Fruit fly (Drosophila melanogaster) whole organism, embryonic: Measurements from ENCODE around the gene CG32588.

Source experiments
- Abd-B ChIP-seq: fragments of 200-800 bp; sonication (Bioruptor generic); optimal IDR thresholded peaks from 2 replicates; lab custom pipeline; 2018; ENCODE audit warnings: missing biosample characterization, mild to moderate bottlenecking, missing genetic modification characterization, moderate library complexity
- CG13287 ChIP-seq: fragments of 200-800 bp; sonication (Bioruptor generic); IDR thresholded peaks from 2 replicates; pipeline ENCODE4 v1.3.6; 2022; ENCODE audit warnings: missing biosample characterization, missing genetic modification characterization; ENCODE audit not compliant: partially characterized antibody
- CG13296 ChIP-seq: fragments of 200-800 bp; sonication (Bioruptor generic); optimal IDR thresholded peaks from 3 replicates; lab custom pipeline; 2018; ENCODE audit warnings: missing biosample characterization, mild to moderate bottlenecking, missing genetic modification characterization
- CG15269 ChIP-seq: fragments of 200-800 bp; sonication (Bioruptor generic); optimal IDR thresholded peaks from 2 replicates; lab custom pipeline; 2018; ENCODE audit warnings: missing biosample characterization, mild to moderate bottlenecking, missing genetic modification characterization, moderate library complexity
- CG16863 ChIP-seq: fragments of 200-800 bp; sonication (Bioruptor generic); optimal IDR thresholded peaks from 3 replicates; lab custom pipeline; 2016; ENCODE audit warnings: missing biosample characterization, missing genetic modification characterization
- CG17328 ChIP-seq: fragments of 200-800 bp; sonication (Bioruptor generic); IDR thresholded peaks from 2 replicates; pipeline ENCODE4 v1.3.6; 2022; ENCODE audit warnings: missing biosample characterization, missing genetic modification characterization
- CG3726 ChIP-seq: fragments of 200-800 bp; sonication (Bioruptor generic); IDR thresholded peaks from 3 replicates; pipeline ENCODE4, ENCODE4 v1.3.6; 2022; ENCODE audit warnings: missing biosample characterization, missing genetic modification characterization
- CG7271 ChIP-seq: fragments of 200-800 bp; sonication (Bioruptor generic); optimal IDR thresholded peaks from 2 replicates; lab custom pipeline; 2018; ENCODE audit warnings: missing biosample characterization, mild to moderate bottlenecking, missing genetic modification characterization, moderate library complexity
- Gug ChIP-seq: fragments of 200-800 bp; sonication (Bioruptor generic); IDR thresholded peaks from 4 replicates; pipeline ENCODE4 v1.3.6; 2022; ENCODE audit warnings: missing biosample characterization, missing genetic modification characterization
- NC2β ChIP-seq: fragments of 200-800 bp; sonication (Bioruptor generic); optimal IDR thresholded peaks from 2 replicates; lab custom pipeline; 2016; ENCODE audit warnings: missing biosample characterization, missing genetic modification characterization
- Optix ChIP-seq: fragments of 200-800 bp; sonication (Bioruptor generic); IDR thresholded peaks from 3 replicates; pipeline ENCODE4 v1.3.6; 2022; ENCODE audit warnings: missing biosample characterization, missing genetic modification characterization
- fu2 ChIP-seq: fragments of 200-800 bp; sonication (Bioruptor generic); optimal IDR thresholded peaks from 2 replicates; lab custom pipeline; 2016; ENCODE audit warnings: missing biosample characterization, missing genetic modification characterization
- shn ChIP-seq: fragments of 200-800 bp; sonication (Bioruptor generic); optimal IDR thresholded peaks from 3 replicates; lab custom pipeline; 2016; ENCODE audit warnings: missing biosample characterization, missing genetic modification characterization
- tna ChIP-seq: fragments of 200-800 bp; sonication (Bioruptor generic); IDR thresholded peaks from 2 replicates; pipeline ENCODE4 v1.3.6; 2022; ENCODE audit warnings: missing biosample characterization, missing genetic modification characterization; ENCODE audit not compliant: partially characterized antibody

- no peak for TF ChIP-seq Abd-B
- TF ChIP-seq Gug (GFP tag; lab: Robert Waterston, UW) = no peak
- no peak for TF ChIP-seq CG7271
- no peak for TF ChIP-seq CG3726 (GFP tag; lab: Robert Waterston, UW)
- no peak for TF ChIP-seq NC2β
- no peak for TF ChIP-seq fu2 (GFP tag; lab: Kevin White, UChicago)
- no peak for TF ChIP-seq CG13296 (GFP tag; lab: Kevin White, UChicago)
- TF ChIP-seq Optix (GFP tag; lab: Robert Waterston, UW) = no peak
- TF ChIP-seq tna = no peak
- TF ChIP-seq shn (GFP tag; lab: Kevin White, UChicago) = no peak
- TF ChIP-seq CG15269 (tag; lab: Kevin White, UChicago) = no peak
- TF ChIP-seq CG13287 = no peak
- no peak for TF ChIP-seq CG17328 (GFP tag; lab: Robert Waterston, UW)
- no peak for TF ChIP-seq CG16863 (GFP tag; lab: Kevin White, UChicago)
Observed at dm6 chrX:15210086-15210485, 3.6 kb upstream of the CG32588 start, which contains the start of gene CG5662.
